Fruit fly (Drosophila melanogaster) whole organism, prepupa: Measurements from ENCODE around the gene CG34353.

Experiments
- CG10631 ChIP-seq: fragments of 200-800 bp; sonication (Bioruptor generic); optimal IDR thresholded peaks from 2 replicates; lab custom pipeline; 2016; ENCODE audit warnings: missing biosample characterization, missing genetic modification characterization
- CG11294 ChIP-seq: fragments of 200-800 bp; sonication (Bioruptor generic); IDR thresholded peaks from 2 replicates; pipeline ENCODE4 v1.3.6; 2022; ENCODE audit warnings: missing biosample characterization, missing genetic modification characterization
- CG11762 ChIP-seq: fragments of 200-800 bp; sonication (Bioruptor generic); optimal IDR thresholded peaks from 3 replicates; lab custom pipeline; 2016; ENCODE audit warnings: missing biosample characterization, missing genetic modification characterization; ENCODE audit not compliant: insufficient read depth
- CG11902 ChIP-seq: fragments of 200-800 bp; sonication (Bioruptor generic); optimal IDR thresholded peaks from 3 replicates; lab custom pipeline; 2016; ENCODE audit warnings: missing biosample characterization, missing genetic modification characterization
- CG15336 ChIP-seq: fragments of 200-800 bp; sonication (Bioruptor generic); IDR thresholded peaks from 2 replicates; pipeline ENCODE4 v1.3.6; 2022; ENCODE audit warnings: missing biosample characterization, missing genetic modification characterization
- CG1621 ChIP-seq: fragments of 200-800 bp; sonication (Bioruptor generic); optimal IDR thresholded peaks from 3 replicates; lab custom pipeline; 2018; ENCODE audit warnings: missing biosample characterization, mild to moderate bottlenecking, missing genetic modification characterization
- CG16779 ChIP-seq: fragments of 200-800 bp; sonication (Bioruptor generic); optimal IDR thresholded peaks from 3 replicates; lab custom pipeline; 2017; ENCODE audit warnings: missing biosample characterization, mild to moderate bottlenecking, missing genetic modification characterization
- CG32006 ChIP-seq: fragments of 200-800 bp; sonication (Bioruptor generic); optimal IDR thresholded peaks from 3 replicates; lab custom pipeline; 2017; ENCODE audit warnings: missing biosample characterization, mild to moderate bottlenecking, missing genetic modification characterization
- CG34406 ChIP-seq: fragments of 200-800 bp; sonication (Bioruptor generic); optimal IDR thresholded peaks from 3 replicates; lab custom pipeline; 2016; ENCODE audit warnings: missing biosample characterization, missing genetic modification characterization
- CG3919 ChIP-seq: fragments of 200-800 bp; sonication (Bioruptor generic); optimal IDR thresholded peaks from 3 replicates; lab custom pipeline; 2016; ENCODE audit warnings: missing biosample characterization, missing genetic modification characterization
- CG4318 ChIP-seq: fragments of 200-800 bp; sonication (Bioruptor generic); optimal IDR thresholded peaks from 3 replicates; lab custom pipeline; 2017; ENCODE audit warnings: missing biosample characterization, mild to moderate bottlenecking, missing genetic modification characterization
- CG6163 ChIP-seq: fragments of 200-800 bp; sonication (Bioruptor generic); IDR thresholded peaks from 3 replicates; pipeline ENCODE4 v1.3.6; 2022; ENCODE audit warnings: missing biosample characterization, missing genetic modification characterization
- CG6276 ChIP-seq: fragments of 200-800 bp; sonication (Bioruptor generic); optimal IDR thresholded peaks from 2 replicates; lab custom pipeline; 2017; ENCODE audit warnings: missing biosample characterization, mild to moderate bottlenecking, missing genetic modification characterization
- CG6808 ChIP-seq: fragments of 200-800 bp; sonication (Bioruptor generic); optimal IDR thresholded peaks from 3 replicates; lab custom pipeline; 2017; ENCODE audit warnings: missing biosample characterization, missing genetic modification characterization, mild to moderate bottlenecking, moderate library complexity, missing genetic modification reagents
- CG8119 ChIP-seq: fragments of 200-800 bp; sonication (Bioruptor generic); IDR thresholded peaks from 3 replicates; pipeline ENCODE4 v1.3.6; 2022; ENCODE audit warnings: missing biosample characterization, missing genetic modification characterization
- CG8319 ChIP-seq: fragments of 200-800 bp; sonication (Bioruptor generic); optimal IDR thresholded peaks from 3 replicates; lab custom pipeline; 2016; ENCODE audit warnings: missing biosample characterization, missing genetic modification characterization
- Eip78C ChIP-seq: fragments of 200-800 bp; sonication (Bioruptor generic); peaks from one replicate; lab custom pipeline; 2016; ENCODE audit warnings: missing biosample characterization, missing genetic modification characterization
- Eip93F ChIP-seq: fragments of 200-800 bp; sonication (Bioruptor generic); optimal IDR thresholded peaks from 2 replicates; lab custom pipeline; 2016; ENCODE audit warnings: missing biosample characterization, mild to moderate bottlenecking, missing genetic modification characterization
- Gug ChIP-seq: fragments of 200-800 bp; sonication (Bioruptor generic); IDR thresholded peaks from 2 replicates; pipeline ENCODE4 v1.3.6; 2022; ENCODE audit warnings: missing biosample characterization, missing genetic modification characterization
- Hr4 ChIP-seq: fragments of 200-800 bp; sonication (Bioruptor generic); optimal IDR thresholded peaks from 3 replicates; lab custom pipeline; 2016; ENCODE audit warnings: missing biosample characterization, missing genetic modification characterization
- Met ChIP-seq: fragments of 200-800 bp; sonication (Bioruptor generic); optimal IDR thresholded peaks from 3 replicates; lab custom pipeline; 2016; ENCODE audit warnings: missing biosample characterization, missing genetic modification characterization
- Sox102F ChIP-seq: fragments of 200-800 bp; sonication (Bioruptor generic); optimal IDR thresholded peaks from 2 replicates; lab custom pipeline; 2016; ENCODE audit warnings: missing biosample characterization, mild to moderate bottlenecking, missing genetic modification characterization
- Sox15 ChIP-seq: fragments of 200-800 bp; sonication (Bioruptor generic); optimal IDR thresholded peaks from 3 replicates; lab custom pipeline; 2016; ENCODE audit warnings: missing biosample characterization, missing genetic modification characterization
- acj6 ChIP-seq: fragments of 200-800 bp; sonication (Bioruptor generic); optimal IDR thresholded peaks from 3 replicates; lab custom pipeline; 2016; ENCODE audit warnings: missing biosample characterization, missing genetic modification characterization
- cyc ChIP-seq: fragments of 200-800 bp; sonication (Bioruptor generic); optimal IDR thresholded peaks from 3 replicates; lab custom pipeline; 2016; ENCODE audit warnings: missing biosample characterization, missing genetic modification characterization
- eg ChIP-seq: fragments of 200-800 bp; sonication (Bioruptor generic); IDR thresholded peaks from 3 replicates; pipeline ENCODE4 v1.3.6; 2022; ENCODE audit warnings: missing biosample characterization, missing genetic modification characterization
- esn ChIP-seq: fragments of 200-800 bp; sonication (Bioruptor generic); optimal IDR thresholded peaks from 2 replicates; lab custom pipeline; 2016; ENCODE audit warnings: missing biosample characterization, mild to moderate bottlenecking, missing genetic modification characterization, moderate library complexity
- fd85E ChIP-seq: fragments of 200-800 bp; sonication (Bioruptor generic); optimal IDR thresholded peaks from 3 replicates; lab custom pipeline; 2016; ENCODE audit warnings: missing biosample characterization, missing genetic modification characterization
- fkh ChIP-seq: fragments of 200-800 bp; sonication (Bioruptor generic); optimal IDR thresholded peaks from 3 replicates; lab custom pipeline; 2017; ENCODE audit warnings: missing biosample characterization, mild to moderate bottlenecking, missing genetic modification characterization, moderate library complexity
- net ChIP-seq: fragments of 200-800 bp; sonication (Bioruptor generic); optimal IDR thresholded peaks from 3 replicates; lab custom pipeline; 2016; ENCODE audit warnings: missing biosample characterization, missing genetic modification characterization
- pdm3 ChIP-seq: fragments of 200-800 bp; sonication (Bioruptor generic); optimal IDR thresholded peaks from 3 replicates; lab custom pipeline; 2016; ENCODE audit warnings: missing biosample characterization, missing genetic modification characterization
- ss ChIP-seq, 2 experiments: fragments of 200-800 bp; sonication (Bioruptor generic); optimal IDR thresholded peaks; 2 replicates in 1 of 2; 3 replicates in 1 of 2; lab custom pipeline; 2017 to 2018; ENCODE audit warnings: mild to moderate bottlenecking in 2 of 2, missing biosample characterization in 2 of 2, missing genetic modification characterization in 2 of 2, moderate library complexity in 1 of 2
- svp ChIP-seq: fragments of 200-800 bp; sonication (Bioruptor generic); peaks from one replicate; lab custom pipeline; 2016; ENCODE audit warnings: missing biosample characterization, missing genetic modification characterization
- topi ChIP-seq: fragments of 200-800 bp; sonication (Bioruptor generic); optimal IDR thresholded peaks from 3 replicates; lab custom pipeline; 2016; ENCODE audit warnings: missing biosample characterization, missing genetic modification characterization
- vri ChIP-seq: fragments of 200-800 bp; sonication (Bioruptor generic); optimal IDR thresholded peaks from 3 replicates; lab custom pipeline; 2016; ENCODE audit warnings: missing biosample characterization, mild to moderate bottlenecking, missing genetic modification characterization

The CG34353 gene

DNA sequence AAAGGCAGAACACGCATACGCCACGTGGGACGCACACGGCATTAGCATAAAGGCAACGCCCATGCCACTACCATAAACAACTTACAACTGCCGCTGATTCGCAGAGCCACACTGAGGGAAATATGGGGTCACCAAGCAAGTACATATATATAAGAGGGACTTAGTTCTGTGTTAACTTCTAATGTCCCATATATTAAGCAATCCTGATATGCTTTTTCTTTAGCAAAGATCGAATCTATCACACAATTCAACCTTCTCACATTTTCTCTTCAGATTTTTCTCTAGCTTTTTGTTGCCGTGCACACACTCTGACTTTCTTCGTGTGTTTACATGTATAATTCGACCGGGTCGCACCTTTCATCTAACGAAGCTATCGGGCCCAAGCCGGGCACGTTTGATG, 92.4 kb downstream of the CG34353 start:
- no peak for TF ChIP-seq cyc (GFP tag; lab: Kevin White, UChicago)
- TF ChIP-seq CG6276 (GFP tag; lab: Kevin White, UChicago) = no peak
- no peak for TF ChIP-seq Sox102F (GFP tag; lab: Kevin White, UChicago)
- TF ChIP-seq Eip78C (GFP tag; lab: Kevin White, UChicago) = no peak
- no peak for TF ChIP-seq topi (GFP tag; lab: Kevin White, UChicago)
- no peak for TF ChIP-seq CG4318 (GFP tag; lab: Kevin White, UChicago)
- TF ChIP-seq net (GFP tag; lab: Kevin White, UChicago) = no peak
- TF ChIP-seq CG34406 = no peak
- TF ChIP-seq CG8119 (GFP tag; lab: Robert Waterston, UW) = no peak
- no peak for TF ChIP-seq Met (GFP tag; lab: Kevin White, UChicago)
- no peak for TF ChIP-seq esn (GFP tag; lab: Kevin White, UChicago)
- TF ChIP-seq fkh (GFP tag; lab: Kevin White, UChicago) = no peak
- no peak for TF ChIP-seq CG10631
- TF ChIP-seq fd85E (GFP tag; lab: Kevin White, UChicago) = no peak
- no peak for TF ChIP-seq CG8319 (GFP tag; lab: Kevin White, UChicago)
- TF ChIP-seq ss (GFP tag; optimal IDR thresholded peaks at IDR 0.05; lab: Kevin White, UChicago) = no peak
- TF ChIP-seq CG11762 (GFP tag; lab: Kevin White, UChicago) = no peak

DNA sequence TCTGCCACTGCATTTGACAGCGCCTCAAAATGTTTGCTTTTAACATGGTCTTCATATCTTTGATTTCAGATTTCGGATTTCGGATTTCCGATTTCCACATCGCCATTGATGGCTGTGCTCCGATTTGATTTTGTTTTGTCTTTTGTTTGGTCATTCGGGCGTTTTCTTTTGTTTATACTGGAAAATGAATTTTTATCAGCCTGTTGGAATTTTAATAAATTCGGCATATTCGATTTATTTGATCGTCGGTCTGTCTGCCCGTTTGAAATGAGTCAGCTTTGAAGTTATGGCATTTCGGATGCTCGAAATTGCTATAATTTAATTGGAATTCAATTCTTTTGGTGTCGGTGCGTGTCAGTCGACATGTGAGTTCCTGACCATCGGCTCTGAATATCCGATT, 165.0 kb downstream of the CG34353 start:
- TF ChIP-seq net (GFP tag; lab: Kevin White, UChicago) (no peak), pdm3 (GFP tag; lab: Kevin White, UChicago) (no peak), CG16779 (tag; lab: Kevin White, UChicago) (no peak)

DNA sequence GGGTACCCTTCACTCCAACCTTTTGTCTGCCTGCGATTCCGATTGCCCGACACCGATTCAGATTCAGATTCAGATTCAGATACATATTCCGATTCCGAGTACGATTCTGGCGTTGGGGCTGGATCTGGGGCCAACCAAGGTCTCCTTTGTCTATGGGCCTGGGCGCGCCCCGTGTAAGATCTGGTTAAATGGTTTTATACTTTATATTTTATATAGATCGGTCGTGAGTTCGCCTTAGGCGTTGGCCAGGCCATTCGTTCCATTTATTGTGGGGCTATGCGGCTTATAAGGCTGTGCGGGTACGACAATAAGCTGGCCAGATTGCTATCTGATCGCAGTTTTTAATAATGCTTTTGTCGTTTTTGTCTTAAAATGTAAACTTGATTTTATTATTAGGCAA, 165.6 kb downstream of the CG34353 start:
- TF ChIP-seq svp (GFP tag; lab: Kevin White, UChicago) (peak; percentile 81), CG11902 (GFP tag; lab: Kevin White, UChicago) (no peak), CG10631 (no peak)

DNA sequence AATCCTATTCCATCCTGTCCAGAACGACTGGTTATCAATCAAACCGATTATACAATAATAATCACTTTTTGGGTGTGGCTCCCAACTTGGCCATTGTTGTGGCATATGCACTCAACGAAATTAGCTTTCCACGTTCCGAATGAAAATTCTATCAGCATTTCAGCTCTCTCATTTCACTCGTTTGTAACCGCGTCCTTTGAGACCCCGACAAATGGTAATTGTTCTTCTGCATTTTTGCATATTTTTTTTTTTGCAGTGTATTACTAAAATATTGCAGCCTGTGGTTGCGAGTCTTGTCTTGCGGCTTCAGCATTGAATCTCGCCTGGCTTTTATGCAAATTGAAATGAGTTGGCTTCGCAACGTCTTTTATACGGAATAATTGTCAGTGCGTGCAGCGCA, 167.4 kb downstream of the CG34353 start:
- no peak for TF ChIP-seq Sox102F (GFP tag; lab: Kevin White, UChicago)
- no peak for TF ChIP-seq CG8119 (GFP tag; lab: Robert Waterston, UW)
- TF ChIP-seq Eip93F = no peak
- TF ChIP-seq CG11294 (GFP tag; lab: Robert Waterston, UW) = no peak
- TF ChIP-seq acj6 = no peak
- no peak for TF ChIP-seq Eip78C (GFP tag; lab: Kevin White, UChicago)
- TF ChIP-seq esn (GFP tag; lab: Kevin White, UChicago) = no peak
- no peak for TF ChIP-seq cyc (GFP tag; lab: Kevin White, UChicago)
- TF ChIP-seq Hr4 (GFP tag; lab: Kevin White, UChicago) = peak; percentile 12
- TF ChIP-seq Sox15 = no peak
- peak; percentile 76 for TF ChIP-seq eg (GFP tag; lab: Robert Waterston, UW)
- TF ChIP-seq CG3919 (GFP tag; lab: Kevin White, UChicago) = no peak
- TF ChIP-seq CG6163 = 0 out of 3 replicates have a peak, but pooled peaks have one; percentile 28
- no peak for TF ChIP-seq CG16779 (tag; lab: Kevin White, UChicago)
- TF ChIP-seq CG1621 (tag; lab: Kevin White, UChicago) = no peak
- TF ChIP-seq vri = no peak
- 0 out of 2 replicates have a peak, but pooled peaks have one; percentile 22 for TF ChIP-seq CG15336 (GFP tag; lab: Robert Waterston, UW)
- TF ChIP-seq CG32006 (GFP tag; lab: Kevin White, UChicago) = peak; percentile 25
- no peak for TF ChIP-seq Met (GFP tag; lab: Kevin White, UChicago)
- TF ChIP-seq svp (GFP tag; lab: Kevin White, UChicago) = peak; percentile 64
- TF ChIP-seq topi (GFP tag; lab: Kevin White, UChicago) = no peak
- peak; percentile 31; the same call in 1 of the 2 replicates for TF ChIP-seq Gug
- TF ChIP-seq CG11762 (GFP tag; lab: Kevin White, UChicago) = no peak
- no peak for TF ChIP-seq CG6808 (GFP tag; lab: Kevin White, UChicago)
